Fruit fly (Drosophila melanogaster) whole organism, embryonic: ENCODE measurements around the gene CG6695.

ENCODE experiments used
- ATbp ChIP-seq: fragments of 200-800 bp; sonication (Bioruptor generic); optimal IDR thresholded peaks from 2 replicates; lab custom pipeline; 2017; ENCODE audit warnings: missing biosample characterization, mild to moderate bottlenecking, missing genetic modification characterization, missing genetic modification reagents
- Aef1 ChIP-seq: fragments of 200-800 bp; sonication (Bioruptor generic); IDR thresholded peaks from 3 replicates; pipeline ENCODE4 v1.3.6; 2022; ENCODE audit warnings: missing biosample characterization, missing genetic modification characterization
- Atf6 ChIP-seq: fragments of 200-800 bp; sonication (Bioruptor generic); IDR thresholded peaks from 2 replicates; pipeline ENCODE4 v1.3.6; 2022; ENCODE audit warnings: missing biosample characterization, missing genetic modification characterization
- CG12071 ChIP-seq: fragments of 200-800 bp; sonication (Bioruptor generic); optimal IDR thresholded peaks from 3 replicates; lab custom pipeline; 2018; ENCODE audit warnings: missing biosample characterization, mild to moderate bottlenecking, missing genetic modification characterization
- CG13287 ChIP-seq: fragments of 200-800 bp; sonication (Bioruptor generic); IDR thresholded peaks from 2 replicates; pipeline ENCODE4 v1.3.6; 2022; ENCODE audit warnings: missing biosample characterization, missing genetic modification characterization; ENCODE audit not compliant: partially characterized antibody
- CG13424 ChIP-seq: fragments of 200-800 bp; sonication (Bioruptor generic); optimal IDR thresholded peaks from 2 replicates; lab custom pipeline; 2019; ENCODE audit warnings: missing biosample characterization, mild to moderate bottlenecking, missing genetic modification characterization, moderate library complexity
- CG14860 ChIP-seq: fragments of 200-800 bp; sonication (Bioruptor generic); IDR thresholded peaks from 3 replicates; pipeline ENCODE4 v1.3.6; 2022; ENCODE audit warnings: missing biosample characterization, missing genetic modification characterization; ENCODE audit not compliant: partially characterized antibody
- CG14965 ChIP-seq: fragments of 200-800 bp; sonication (Bioruptor generic); optimal IDR thresholded peaks from 2 replicates; lab custom pipeline; 2016; ENCODE audit warnings: missing biosample characterization, missing genetic modification characterization, borderline replicate concordance
- CG1529 ChIP-seq: fragments of 200-800 bp; sonication (Bioruptor generic); optimal IDR thresholded peaks from 3 replicates; lab custom pipeline; 2018; ENCODE audit warnings: missing biosample characterization, missing genetic modification characterization
- CG15479 ChIP-seq: fragments of 200-800 bp; sonication (Bioruptor generic); optimal IDR thresholded peaks from 3 replicates; lab custom pipeline; 2019; ENCODE audit warnings: missing biosample characterization, mild to moderate bottlenecking, missing genetic modification characterization, moderate library complexity
- CG15601 ChIP-seq: fragments of 200-800 bp; sonication (Bioruptor generic); optimal IDR thresholded peaks from 3 replicates; lab custom pipeline; 2019; ENCODE audit warnings: missing biosample characterization, mild to moderate bottlenecking, missing genetic modification characterization, moderate library complexity
- CG17328 ChIP-seq: fragments of 200-800 bp; sonication (Bioruptor generic); IDR thresholded peaks from 2 replicates; pipeline ENCODE4 v1.3.6; 2022; ENCODE audit warnings: missing biosample characterization, missing genetic modification characterization
- CG17612 ChIP-seq: fragments of 200-800 bp; sonication (Bioruptor generic); IDR thresholded peaks from 2 replicates; pipeline ENCODE4 v1.3.6; 2022; ENCODE audit warnings: missing biosample characterization, missing genetic modification characterization
- CG18011 ChIP-seq: fragments of 200-800 bp; sonication (Bioruptor generic); optimal IDR thresholded peaks from 2 replicates; lab custom pipeline; 2017; ENCODE audit warnings: missing biosample characterization, missing genetic modification characterization, mild to moderate bottlenecking, moderate library complexity, missing genotype
- CG2116 ChIP-seq: fragments of 200-800 bp; sonication (Bioruptor generic); optimal IDR thresholded peaks from 3 replicates; lab custom pipeline; 2018; ENCODE audit warnings: missing biosample characterization, mild to moderate bottlenecking, missing genetic modification characterization
- CG2120 ChIP-seq: fragments of 200-800 bp; sonication (Bioruptor generic); optimal IDR thresholded peaks from 3 replicates; lab custom pipeline; 2016; ENCODE audit warnings: missing biosample characterization, missing genetic modification characterization
- CG2875 ChIP-seq: fragments of 200-800 bp; sonication (Bioruptor generic); optimal IDR thresholded peaks from 2 replicates; lab custom pipeline; 2017; ENCODE audit warnings: missing biosample characterization, mild to moderate bottlenecking, missing genetic modification characterization, missing genetic modification reagents
- CG3726 ChIP-seq: fragments of 200-800 bp; sonication (Bioruptor generic); IDR thresholded peaks from 3 replicates; pipeline ENCODE4, ENCODE4 v1.3.6; 2022; ENCODE audit warnings: missing biosample characterization, missing genetic modification characterization
- CG4730 ChIP-seq: fragments of 200-800 bp; sonication (Bioruptor generic); IDR thresholded peaks from 2 replicates; pipeline ENCODE4 v1.3.6; 2022; ENCODE audit warnings: missing biosample characterization, missing genetic modification characterization
- CG6254 ChIP-seq: fragments of 200-800 bp; sonication (Bioruptor generic); optimal IDR thresholded peaks from 3 replicates; lab custom pipeline; 2017; ENCODE audit warnings: mild to moderate bottlenecking, missing biosample characterization, missing genetic modification reagents, missing genetic modification characterization
- CG6689 ChIP-seq: fragments of 200-800 bp; sonication (Bioruptor generic); IDR thresholded peaks from 2 replicates; pipeline ENCODE4 v1.3.6; 2022; ENCODE audit warnings: missing biosample characterization, missing genetic modification characterization
- CG7271 ChIP-seq: fragments of 200-800 bp; sonication (Bioruptor generic); optimal IDR thresholded peaks from 2 replicates; lab custom pipeline; 2018; ENCODE audit warnings: missing biosample characterization, mild to moderate bottlenecking, missing genetic modification characterization, moderate library complexity
- CG8478 ChIP-seq: fragments of >200 bp; optimal IDR thresholded peaks from 2 replicates; lab custom pipeline; 2018
- Chrac-16 ChIP-seq: fragments of 200-800 bp; sonication (Bioruptor generic); optimal IDR thresholded peaks from 3 replicates; lab custom pipeline; 2016; ENCODE audit warnings: missing biosample characterization, missing genetic modification characterization
- CrebB ChIP-seq: fragments of 200-800 bp; sonication (Bioruptor generic); optimal IDR thresholded peaks from 3 replicates; lab custom pipeline; 2018; ENCODE audit warnings: missing biosample characterization, mild to moderate bottlenecking, missing genetic modification characterization
- H15 ChIP-seq: fragments of 200-800 bp; sonication (Bioruptor generic); IDR thresholded peaks from 3 replicates; pipeline ENCODE4 v1.3.6; 2022; ENCODE audit warnings: missing biosample characterization, missing genetic modification characterization
- HLH4C ChIP-seq: fragments of 200-800 bp; sonication (Bioruptor generic); IDR thresholded peaks from 3 replicates; pipeline ENCODE4 v1.3.6; 2022; ENCODE audit warnings: missing biosample characterization, missing genetic modification characterization; ENCODE audit not compliant: partially characterized antibody
- Hand ChIP-seq: fragments of 200-800 bp; sonication (Bioruptor generic); optimal IDR thresholded peaks from 2 replicates; lab custom pipeline; 2017; ENCODE audit warnings: mild to moderate bottlenecking, missing biosample characterization, missing genetic modification reagents, missing genetic modification characterization
- HmgD ChIP-seq: fragments of 200-800 bp; sonication (Bioruptor generic); optimal IDR thresholded peaks from 3 replicates; lab custom pipeline; 2016; ENCODE audit warnings: missing biosample characterization, missing genetic modification characterization
- HmgZ ChIP-seq: fragments of 200-800 bp; sonication (Bioruptor generic); optimal IDR thresholded peaks from 2 replicates; lab custom pipeline; 2018; ENCODE audit warnings: missing biosample characterization, mild to moderate bottlenecking, missing genetic modification characterization
- Lpt ChIP-seq: fragments of >200 bp; optimal IDR thresholded peaks from 2 replicates; lab custom pipeline; 2018; ENCODE audit warnings: missing biosample characterization, missing genetic modification characterization
- Sry-δ ChIP-seq: fragments of 200-800 bp; sonication (Bioruptor generic); optimal IDR thresholded peaks from 2 replicates; lab custom pipeline; 2016; ENCODE audit warnings: missing biosample characterization, missing genetic modification characterization
- YL-1 ChIP-seq: fragments of 200-800 bp; sonication (Bioruptor generic); optimal IDR thresholded peaks from 3 replicates; lab custom pipeline; 2017; ENCODE audit warnings: missing biosample characterization, mild to moderate bottlenecking, missing genetic modification characterization
- ab ChIP-seq: fragments of 200-800 bp; sonication (Bioruptor generic); optimal IDR thresholded peaks from 2 replicates; lab custom pipeline; 2016; ENCODE audit warnings: missing biosample characterization, missing genetic modification characterization
- dati ChIP-seq: fragments of 200-800 bp; sonication (Bioruptor generic); IDR thresholded peaks from 2 replicates; pipeline ENCODE4 v1.3.6; 2022; ENCODE audit warnings: missing biosample characterization, missing genetic modification characterization
- dimm ChIP-seq: fragments of 200-800 bp; sonication (Bioruptor generic); IDR thresholded peaks from 2 replicates; pipeline ENCODE4 v1.3.6; 2022; ENCODE audit warnings: missing biosample characterization, missing genetic modification characterization
- disco-r ChIP-seq: fragments of 200-800 bp; sonication (Bioruptor generic); optimal IDR thresholded peaks from 2 replicates; lab custom pipeline; 2016; ENCODE audit warnings: missing biosample characterization, missing genetic modification characterization
- eve ChIP-seq, 2 experiments: fragments of >200 bp; optimal IDR thresholded peaks; 2 replicates each; lab custom pipeline; 2017; ENCODE audit warnings: missing biosample characterization in 2 of 2, missing genetic modification characterization in 2 of 2
- fd64A ChIP-seq: fragments of 200-800 bp; sonication (Bioruptor generic); optimal IDR thresholded peaks from 3 replicates; lab custom pipeline; 2018; ENCODE audit warnings: missing biosample characterization, mild to moderate bottlenecking, missing genetic modification characterization
- gfzf ChIP-seq: fragments of 200-800 bp; sonication (Bioruptor generic); optimal IDR thresholded peaks from 2 replicates; lab custom pipeline; 2016; ENCODE audit warnings: missing biosample characterization, mild to moderate bottlenecking, missing genetic modification characterization, moderate library complexity
- gt ChIP-seq: fragments of 200-800 bp; sonication (Bioruptor generic); IDR thresholded peaks from 2 replicates; pipeline ENCODE4 v1.3.6; 2022; ENCODE audit warnings: missing biosample characterization, missing genetic modification characterization
- ham ChIP-seq: fragments of 200-800 bp; sonication (Bioruptor generic); IDR thresholded peaks from 2 replicates; pipeline ENCODE4 v1.3.6; 2022; ENCODE audit warnings: missing biosample characterization, missing genetic modification characterization
- hkb ChIP-seq, 2 experiments: fragments of 200-800 bp in 1 of 2; fragments of >200 bp in 1 of 2; sonication (Bioruptor generic) in 1 of 2; IDR thresholded peaks in 1 of 2; optimal IDR thresholded peaks in 1 of 2; 2 replicates each; pipeline versions ENCODE4 v1.3.6 to Lab custom; 2017 to 2022; ENCODE audit warnings: missing biosample characterization in 1 of 2, missing genetic modification characterization in 1 of 2
- insv ChIP-seq, 2 experiments: fragments of 200-800 bp; sonication (Bioruptor generic); optimal IDR thresholded peaks; 3 replicates each; lab custom pipeline; 2016 to 2018; ENCODE audit warnings: missing biosample characterization in 2 of 2, missing genetic modification characterization in 2 of 2
- onecut ChIP-seq: fragments of 200-800 bp; sonication (Bioruptor generic); IDR thresholded peaks from 2 replicates; pipeline ENCODE4 v1.3.6; 2022; ENCODE audit warnings: missing biosample characterization, missing genetic modification characterization
- peb ChIP-seq: fragments of 200-800 bp; sonication (Bioruptor generic); IDR thresholded peaks from 2 replicates; pipeline ENCODE4 v1.3.6; 2022; ENCODE audit warnings: missing biosample characterization, missing genetic modification characterization
- sisA ChIP-seq: fragments of 200-800 bp; sonication (Bioruptor generic); IDR thresholded peaks from 2 replicates; pipeline ENCODE4 v1.3.6; 2022; ENCODE audit warnings: missing biosample characterization, missing genetic modification characterization
- sr ChIP-seq: fragments of 200-800 bp; sonication (Bioruptor generic); IDR thresholded peaks from 3 replicates; pipeline ENCODE4 v1.3.6; 2022; ENCODE audit warnings: missing biosample characterization, missing genetic modification characterization
- ssp ChIP-seq: fragments of 200-800 bp; sonication (Bioruptor generic); IDR thresholded peaks from 2 replicates; pipeline ENCODE4 v1.3.6; 2022; ENCODE audit warnings: missing biosample characterization, missing genetic modification characterization
- zen2 ChIP-seq: fragments of 200-800 bp; sonication (Bioruptor generic); IDR thresholded peaks from 3 replicates; pipeline ENCODE4 v1.3.6; 2022; ENCODE audit warnings: missing biosample characterization, missing genetic modification characterization; ENCODE audit not compliant: partially characterized antibody
- zfh2 ChIP-seq: fragments of 200-800 bp; sonication (Bioruptor generic); optimal IDR thresholded peaks from 2 replicates; lab custom pipeline; 2016; ENCODE audit warnings: missing biosample characterization, missing genetic modification characterization

CG6695 gene

DNA sequence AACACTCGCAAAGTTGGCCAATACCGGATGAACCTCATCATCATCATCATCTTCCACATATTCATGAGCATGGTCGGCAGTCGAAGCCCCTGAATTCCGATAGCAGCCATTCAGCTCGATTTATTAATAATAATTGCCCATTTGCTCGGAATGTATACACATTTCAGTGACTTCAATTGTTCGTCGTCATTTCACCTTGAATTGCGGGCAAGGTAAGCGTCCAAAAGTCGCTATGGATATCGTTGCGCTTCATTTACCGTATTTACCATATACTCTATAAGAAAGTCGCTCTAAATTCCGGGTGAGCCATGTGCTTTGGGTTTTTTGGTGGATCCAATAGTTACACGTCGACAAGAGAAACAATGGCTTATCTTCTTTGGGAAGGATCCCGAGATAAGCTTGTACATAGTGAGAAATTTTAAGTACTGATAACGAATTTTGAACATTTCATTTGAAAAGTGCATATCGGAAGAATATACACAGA is 28.9 kb upstream of the CG6695 start (continued):
- TF ChIP-seq dimm (no peak), CG14860 (GFP tag; lab: Robert Waterston, UW) (no peak), zen2 (GFP tag; lab: Robert Waterston, UW) (no peak), ham (GFP tag; lab: Robert Waterston, UW) (no peak), Chrac-16 (GFP tag; lab: Kevin White, UChicago) (no peak), CG15479 (GFP tag; lab: Kevin White, UChicago) (no peak), gfzf (GFP tag; lab: Kevin White, UChicago) (no peak), CG6254 (GFP tag; lab: Kevin White, UChicago) (no peak), CG17612 (no peak), CG1529 (GFP tag; lab: Kevin White, UChicago) (no peak), CG2875 (GFP tag; lab: Kevin White, UChicago) (no peak), onecut (no peak), sisA (no peak), ab (GFP tag; lab: Kevin White, UChicago) (no peak), CG18011 (GFP tag; lab: Kevin White, UChicago) (no peak), H15 (GFP tag; lab: Robert Waterston, UW) (no peak), CG2116 (GFP tag; lab: Kevin White, UChicago) (no peak), Sry-δ (GFP tag; lab: Kevin White, UChicago) (no peak), disco-r (no peak), CG3726 (GFP tag; lab: Robert Waterston, UW) (no peak), CG7271 (tag; lab: Kevin White, UChicago) (no peak), gt (GFP tag; lab: Robert Waterston, UW) (no peak), insv (GFP tag; optimal IDR thresholded peaks at IDR 0.05; lab: Kevin White, UChicago) (no peak), CG13287 (no peak), ssp (GFP tag; lab: Robert Waterston, UW) (no peak), peb (GFP tag; lab: Robert Waterston, UW) (no peak), Atf6 (GFP tag; lab: Robert Waterston, UW) (no peak), CG15601 (tag; lab: Kevin White, UChicago) (no peak), YL-1 (GFP tag; lab: Kevin White, UChicago) (no peak), sr (GFP tag; lab: Robert Waterston, UW) (no peak), hkb (optimal IDR thresholded peaks at IDR 0.05; lab: Kevin White, UChicago) (no peak), hkb (GFP tag; IDR thresholded peaks at IDR 0.05; lab: Robert Waterston, UW) (peak; percentile 33; the same call in 1 of the 2 replicates), CG6689 (GFP tag; lab: Robert Waterston, UW) (peak; percentile 30; the same call in 1 of the 2 replicates), CG17328 (GFP tag; lab: Robert Waterston, UW) (no peak), Hand (GFP tag; lab: Kevin White, UChicago) (no peak), CG4730 (GFP tag; lab: Robert Waterston, UW) (peak; percentile 29; the same call in 1 of the 2 replicates), CrebB (tag; lab: Kevin White, UChicago) (no peak), CG8478 (lab: Kevin White, UChicago) (no peak), CG13424 (tag; lab: Kevin White, UChicago) (peak; percentile 54), CG14965 (GFP tag; lab: Kevin White, UChicago) (no peak), CG12071 (GFP tag; lab: Kevin White, UChicago) (no peak), Lpt (GFP tag; lab: Kevin White, UChicago) (no peak), HmgZ (tag; lab: Kevin White, UChicago) (no peak), ATbp (GFP tag; lab: Kevin White, UChicago) (no peak), Aef1 (GFP tag; lab: Robert Waterston, UW) (peak; percentile 26; the same call in 1 of the 3 replicates), dati (0 out of 2 replicates have a peak, but pooled peaks have one; percentile 7), CG2120 (GFP tag; lab: Kevin White, UChicago) (peak; percentile 39), fd64A (GFP tag; lab: Kevin White, UChicago) (no peak), eve (GFP tag; optimal IDR thresholded peaks at IDR 0.05; lab: Kevin White, UChicago) (no peak), zfh2 (GFP tag; lab: Kevin White, UChicago) (peak; percentile 46), HmgD (GFP tag; lab: Kevin White, UChicago) (no peak), HLH4C (GFP tag; lab: Robert Waterston, UW) (no peak)
- TF ChIP-seq, all 482 proteins: peak for 108
